Fruit fly (Drosophila melanogaster) whole organism, embryonic: ENCODE results near the gene CG33939.

Experiments
- Bdp1 ChIP-seq: fragments of 200-800 bp; sonication (Bioruptor generic); optimal IDR thresholded peaks from 3 replicates; lab custom pipeline; 2016; ENCODE audit warnings: missing biosample characterization, missing genetic modification characterization
- Blimp-1 ChIP-seq: fragments of 200-800 bp; sonication (Bioruptor generic); optimal IDR thresholded peaks from 3 replicates; lab custom pipeline; 2018; ENCODE audit warnings: missing biosample characterization, missing genetic modification characterization, mild to moderate bottlenecking, moderate library complexity, missing genetic modification reagents
- Bteb2 ChIP-seq: fragments of 200-800 bp; sonication (Bioruptor generic); optimal IDR thresholded peaks from 2 replicates; lab custom pipeline; 2016; ENCODE audit warnings: missing biosample characterization, missing genetic modification characterization
- CG10565 ChIP-seq: fragments of 200-800 bp; sonication (Bioruptor generic); optimal IDR thresholded peaks from 3 replicates; lab custom pipeline; 2016; ENCODE audit warnings: missing biosample characterization, mild to moderate bottlenecking, missing genetic modification characterization
- CG10959 ChIP-seq: fragments of 200-800 bp; sonication (Bioruptor generic); IDR thresholded peaks from 2 replicates; pipeline ENCODE4 v1.3.6; 2022; ENCODE audit warnings: missing biosample characterization, missing genetic modification characterization
- CG11247 ChIP-seq: fragments of 200-800 bp; sonication (Bioruptor generic); IDR thresholded peaks from 2 replicates; pipeline ENCODE4 v1.3.6; 2022; ENCODE audit warnings: missing biosample characterization, missing genetic modification characterization
- CG13287 ChIP-seq: fragments of 200-800 bp; sonication (Bioruptor generic); IDR thresholded peaks from 2 replicates; pipeline ENCODE4 v1.3.6; 2022; ENCODE audit warnings: missing biosample characterization, missing genetic modification characterization; ENCODE audit not compliant: partially characterized antibody
- CG13894 ChIP-seq: fragments of 200-800 bp; sonication (Bioruptor generic); optimal IDR thresholded peaks from 3 replicates; lab custom pipeline; 2018; ENCODE audit warnings: missing biosample characterization, mild to moderate bottlenecking, missing genetic modification characterization, moderate library complexity
- CG14014 ChIP-seq: fragments of 200-800 bp; sonication (Bioruptor generic); IDR thresholded peaks from 2 replicates; pipeline ENCODE4 v1.3.6; 2022; ENCODE audit warnings: missing biosample characterization, missing genetic modification characterization
- CG14050 ChIP-seq: fragments of 200-800 bp; sonication (Bioruptor generic); IDR thresholded peaks from 3 replicates; pipeline ENCODE4 v1.3.6; 2022; ENCODE audit warnings: missing biosample characterization, missing genetic modification characterization
- CG17186 ChIP-seq: fragments of 200-800 bp; sonication (Bioruptor generic); optimal IDR thresholded peaks from 3 replicates; lab custom pipeline; 2017; ENCODE audit warnings: missing biosample characterization, missing genetic modification reagents, missing genetic modification characterization
- CG17385 ChIP-seq: fragments of 200-800 bp; sonication (Bioruptor generic); optimal IDR thresholded peaks from 3 replicates; lab custom pipeline; 2018; ENCODE audit warnings: missing biosample characterization, mild to moderate bottlenecking, missing genetic modification characterization
- CG31441 ChIP-seq: fragments of 200-800 bp; sonication (Bioruptor generic); IDR thresholded peaks from 2 replicates; pipeline ENCODE4 v1.3.6; 2022; ENCODE audit warnings: missing biosample characterization, missing genetic modification characterization
- CG3163 ChIP-seq: fragments of 200-800 bp; sonication (Bioruptor generic); optimal IDR thresholded peaks from 3 replicates; lab custom pipeline; 2016; ENCODE audit warnings: missing biosample characterization, missing genetic modification characterization
- CG6175 ChIP-seq: fragments of 200-800 bp; sonication (Bioruptor generic); IDR thresholded peaks from 3 replicates; pipeline ENCODE4 v1.3.6; 2022; ENCODE audit warnings: missing biosample characterization, missing genetic modification characterization
- CG6272 ChIP-seq: fragments of 200-800 bp; sonication (Bioruptor generic); IDR thresholded peaks from 2 replicates; pipeline ENCODE4 v1.3.6; 2022; ENCODE audit warnings: missing biosample characterization, missing genetic modification characterization
- CG6791 ChIP-seq: fragments of 200-800 bp; sonication (Bioruptor generic); IDR thresholded peaks from 3 replicates; pipeline ENCODE4 v1.3.6; 2022; ENCODE audit warnings: missing biosample characterization, missing genetic modification characterization; ENCODE audit not compliant: partially characterized antibody
- CG7786 ChIP-seq: fragments of 200-800 bp; sonication (Bioruptor generic); optimal IDR thresholded peaks from 2 replicates; lab custom pipeline; 2016; ENCODE audit warnings: missing biosample characterization, missing genetic modification characterization
- CG8359 ChIP-seq: fragments of 200-800 bp; sonication (Bioruptor generic); optimal IDR thresholded peaks from 2 replicates; lab custom pipeline; 2017; ENCODE audit warnings: missing biosample characterization, mild to moderate bottlenecking, missing genetic modification characterization, borderline replicate concordance
- CHES-1-like ChIP-seq: fragments of 200-800 bp; sonication (Bioruptor generic); optimal IDR thresholded peaks from 2 replicates; lab custom pipeline; 2016; ENCODE audit warnings: missing biosample characterization, missing genetic modification characterization
- CTCF ChIP-seq: fragments of 200-800 bp; sonication (Bioruptor generic); optimal IDR thresholded peaks from 2 replicates; lab custom pipeline; 2017; ENCODE audit warnings: missing biosample characterization, mild to moderate bottlenecking, missing genetic modification characterization, moderate library complexity
- D19B ChIP-seq: fragments of 200-800 bp; sonication (Bioruptor generic); optimal IDR thresholded peaks from 2 replicates; lab custom pipeline; 2017; ENCODE audit warnings: missing biosample characterization, mild to moderate bottlenecking, missing genetic modification characterization
- Dbx ChIP-seq: fragments of 200-800 bp; sonication (Bioruptor generic); IDR thresholded peaks from 3 replicates; pipeline ENCODE4 v1.3.6; 2022; ENCODE audit warnings: missing biosample characterization, missing genetic modification characterization
- E2f1 ChIP-seq: fragments of 200-800 bp; sonication (Bioruptor generic); IDR thresholded peaks from 2 replicates; pipeline ENCODE4 v1.3.6; 2022; ENCODE audit warnings: missing biosample characterization, missing genetic modification characterization
- Ets97D ChIP-seq: fragments of 200-800 bp; sonication (Bioruptor generic); optimal IDR thresholded peaks from 3 replicates; lab custom pipeline; 2016; ENCODE audit warnings: missing biosample characterization, missing genetic modification characterization
- Gsc ChIP-seq: fragments of 200-800 bp; sonication (Bioruptor generic); IDR thresholded peaks from 2 replicates; pipeline ENCODE4 v1.3.6; 2022; ENCODE audit warnings: missing biosample characterization, missing genetic modification characterization
- HHEX ChIP-seq: fragments of 200-800 bp; sonication (Bioruptor generic); optimal IDR thresholded peaks from 3 replicates; lab custom pipeline; 2017; ENCODE audit warnings: missing biosample characterization, mild to moderate bottlenecking, missing genetic modification characterization, missing genetic modification reagents
- Hr3 ChIP-seq: fragments of 200-800 bp; sonication (Bioruptor generic); optimal IDR thresholded peaks from 3 replicates; lab custom pipeline; 2016; ENCODE audit warnings: missing biosample characterization, missing genetic modification characterization
- Hr39 ChIP-seq: fragments of >200 bp; optimal IDR thresholded peaks from 2 replicates; lab custom pipeline; 2017
- Lim3 ChIP-seq: fragments of 200-800 bp; sonication (Bioruptor generic); IDR thresholded peaks from 2 replicates; pipeline ENCODE4 v1.3.6; 2022; ENCODE audit warnings: missing biosample characterization, missing genetic modification characterization
- MTF-1 ChIP-seq: fragments of 200-800 bp; sonication (Bioruptor generic); optimal IDR thresholded peaks from 2 replicates; lab custom pipeline; 2018; ENCODE audit warnings: missing biosample characterization, mild to moderate bottlenecking, missing genetic modification characterization, borderline replicate concordance
- Scr ChIP-seq: fragments of 200-800 bp; sonication (Bioruptor generic); IDR thresholded peaks from 2 replicates; pipeline ENCODE4 v1.3.6; 2022; ENCODE audit warnings: missing biosample characterization, missing genetic modification characterization; ENCODE audit not compliant: partially characterized antibody
- Usf ChIP-seq: fragments of 200-800 bp; sonication (Bioruptor generic); optimal IDR thresholded peaks from 2 replicates; lab custom pipeline; 2017; ENCODE audit warnings: missing genotype, missing biosample characterization, missing genetic modification characterization
- cad ChIP-seq: fragments of >200 bp; optimal IDR thresholded peaks from 2 replicates; lab custom pipeline; 2017; ENCODE audit warnings: missing biosample characterization, missing genetic modification characterization
- cato ChIP-seq: fragments of 200-800 bp; sonication (Bioruptor generic); optimal IDR thresholded peaks from 2 replicates; lab custom pipeline; 2016; ENCODE audit warnings: missing biosample characterization, missing genetic modification characterization, borderline replicate concordance
- caup ChIP-seq: fragments of 200-800 bp; sonication (Bioruptor generic); optimal IDR thresholded peaks from 3 replicates; lab custom pipeline; 2017; ENCODE audit warnings: missing biosample characterization, mild to moderate bottlenecking, missing genetic modification characterization, moderate library complexity; ENCODE audit not compliant: severe bottlenecking
- crol ChIP-seq: fragments of 200-800 bp; sonication (Bioruptor generic); IDR thresholded peaks from 2 replicates; pipeline ENCODE4 v1.3.6; 2022; ENCODE audit warnings: missing biosample characterization, missing genetic modification characterization
- gcm ChIP-seq: fragments of 200-800 bp; sonication (Bioruptor generic); optimal IDR thresholded peaks from 2 replicates; lab custom pipeline; 2019; ENCODE audit warnings: missing biosample characterization, mild to moderate bottlenecking, missing genetic modification characterization, moderate library complexity
- grn ChIP-seq: fragments of 200-800 bp; sonication (Bioruptor generic); optimal IDR thresholded peaks from 3 replicates; lab custom pipeline; 2017; ENCODE audit warnings: missing biosample characterization, missing genetic modification characterization
- gro ChIP-seq: fragments of 200-800 bp; sonication (Bioruptor generic); optimal IDR thresholded peaks from 2 replicates; lab custom pipeline; 2016; ENCODE audit warnings: missing biosample characterization, missing genetic modification characterization
- kni ChIP-seq: fragments of 200-800 bp; sonication (Bioruptor generic); optimal IDR thresholded peaks from 3 replicates; lab custom pipeline; 2017; ENCODE audit warnings: mild to moderate bottlenecking, missing biosample characterization, missing genetic modification reagents, missing genetic modification characterization
- pnt ChIP-seq: fragments of 200-800 bp; sonication (Bioruptor generic); optimal IDR thresholded peaks from 3 replicates; lab custom pipeline; 2016; ENCODE audit warnings: missing biosample characterization, missing genetic modification characterization
- pzg ChIP-seq: fragments of 200-800 bp; sonication (Bioruptor generic); optimal IDR thresholded peaks from 3 replicates; lab custom pipeline; 2018; ENCODE audit warnings: missing biosample characterization, mild to moderate bottlenecking, missing genetic modification characterization, moderate library complexity
- repo ChIP-seq: fragments of 200-800 bp; sonication (Bioruptor generic); optimal IDR thresholded peaks from 2 replicates; lab custom pipeline; 2016; ENCODE audit warnings: missing biosample characterization, missing genetic modification characterization
- salm ChIP-seq: fragments of 200-800 bp; sonication (Bioruptor generic); optimal IDR thresholded peaks from 2 replicates; lab custom pipeline; 2018; ENCODE audit warnings: missing biosample characterization, mild to moderate bottlenecking, missing genetic modification characterization
- scrt ChIP-seq: fragments of 200-800 bp; sonication (Bioruptor generic); optimal IDR thresholded peaks from 2 replicates; lab custom pipeline; 2018; ENCODE audit warnings: missing biosample characterization, mild to moderate bottlenecking, missing genetic modification characterization, moderate library complexity
- ssp ChIP-seq: fragments of 200-800 bp; sonication (Bioruptor generic); IDR thresholded peaks from 2 replicates; pipeline ENCODE4 v1.3.6; 2022; ENCODE audit warnings: missing biosample characterization, missing genetic modification characterization
- tio ChIP-seq: fragments of 200-800 bp; sonication (Bioruptor generic); optimal IDR thresholded peaks from 2 replicates; lab custom pipeline; 2017; ENCODE audit warnings: missing biosample characterization, missing genetic modification characterization, inconsistent platforms
- tll ChIP-seq, 2 experiments: fragments of 200-800 bp in 1 of 2; fragments of >200 bp in 1 of 2; sonication (Bioruptor generic) in 1 of 2; optimal IDR thresholded peaks; 2 replicates each; lab custom pipeline; 2017 to 2019; ENCODE audit warnings: missing biosample characterization in 2 of 2, missing genetic modification characterization in 2 of 2, mild to moderate bottlenecking in 1 of 2, moderate library complexity in 1 of 2
- vnd ChIP-seq: fragments of 200-800 bp; sonication (Bioruptor generic); IDR thresholded peaks from 3 replicates; pipeline ENCODE4 v1.3.6; 2022; ENCODE audit warnings: missing biosample characterization, missing genetic modification characterization; ENCODE audit not compliant: partially characterized antibody
- wor ChIP-seq: fragments of 200-800 bp; sonication (Bioruptor generic); IDR thresholded peaks from 2 replicates; pipeline ENCODE4 v1.3.6; 2022; ENCODE audit warnings: missing biosample characterization, missing genetic modification characterization

Gene CG33939

DNA sequence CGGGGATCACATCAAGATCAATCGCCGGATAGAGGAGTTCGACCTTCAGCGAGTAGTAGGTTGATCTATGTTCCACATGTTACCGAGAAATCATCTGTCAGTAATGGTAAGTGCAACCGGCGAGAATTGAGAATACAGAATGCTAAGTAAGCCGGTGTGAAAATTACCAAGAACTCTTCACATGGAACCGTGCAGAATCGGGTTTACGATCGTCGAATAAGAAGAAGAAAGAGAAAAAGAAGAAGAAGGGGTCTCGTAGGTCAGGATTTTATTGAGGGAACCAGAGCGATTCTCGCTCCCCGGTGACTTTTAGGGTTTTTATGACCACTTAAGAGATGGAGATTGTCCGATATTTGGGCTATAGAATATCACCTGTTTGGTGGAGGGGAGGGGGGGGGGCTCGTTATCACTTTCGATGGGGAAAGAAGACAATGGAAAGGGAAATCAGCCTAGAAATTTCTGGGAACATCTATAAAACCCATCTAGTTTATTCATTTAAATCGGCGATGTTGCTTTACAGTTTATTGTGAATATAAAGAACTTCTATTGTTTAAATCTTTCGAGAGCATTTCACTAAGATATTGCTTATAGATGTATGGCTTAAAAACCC, 46.4 kb upstream of the CG33939 start (continued):
- TF ChIP-seq Scr (GFP tag; lab: Robert Waterston, UW): no peak
- TF ChIP-seq Gsc (GFP tag; lab: Robert Waterston, UW): no peak
- TF ChIP-seq grn (GFP tag; lab: Kevin White, UChicago): peak; percentile 26
- no peak for TF ChIP-seq CG10959
- no peak for TF ChIP-seq CG14050
- no peak for TF ChIP-seq CG3163 (GFP tag; lab: Kevin White, UChicago)
- TF ChIP-seq cad (GFP tag; lab: Kevin White, UChicago): peak; percentile 88
- TF ChIP-seq kni (GFP tag; lab: Kevin White, UChicago): peak; percentile 35
- no peak for TF ChIP-seq CG6175 (GFP tag; lab: Robert Waterston, UW)
- TF ChIP-seq CG13894 (tag; lab: Kevin White, UChicago): no peak
- TF ChIP-seq CG10565 (GFP tag; lab: Kevin White, UChicago): no peak
- no peak for TF ChIP-seq CG13287
- TF ChIP-seq repo (GFP tag; lab: Kevin White, UChicago): no peak
- TF ChIP-seq E2f1 (GFP tag; lab: Robert Waterston, UW): no peak
- TF ChIP-seq wor: no peak
- no peak for TF ChIP-seq Bteb2
- TF ChIP-seq tio: no peak
- no peak for TF ChIP-seq gro (GFP tag; lab: Kevin White, UChicago)
- no peak for TF ChIP-seq CG7786
- no peak for TF ChIP-seq Dbx (GFP tag; lab: Robert Waterston, UW)
- TF ChIP-seq CG6791 (GFP tag; lab: Robert Waterston, UW): peak; percentile 11; the same call in 1 of the 3 replicates
- no peak for TF ChIP-seq cato (GFP tag; lab: Kevin White, UChicago)
- peak; percentile 46; the same call in 1 of the 2 replicates for TF ChIP-seq crol (GFP tag; lab: Robert Waterston, UW)
- TF ChIP-seq CG31441: no peak
- TF ChIP-seq HHEX (GFP tag; lab: Kevin White, UChicago): no peak
- TF ChIP-seq Lim3 (GFP tag; lab: Robert Waterston, UW): no peak
- TF ChIP-seq caup: no peak
- no peak for TF ChIP-seq vnd (GFP tag; lab: Robert Waterston, UW)
- TF ChIP-seq Blimp-1: peak; percentile 97
- TF ChIP-seq CHES-1-like (GFP tag; lab: Kevin White, UChicago): no peak
- no peak for TF ChIP-seq ssp
- no peak for TF ChIP-seq CG8359 (GFP tag; lab: Kevin White, UChicago)
- TF ChIP-seq CG6272 (GFP tag; lab: Robert Waterston, UW): no peak
- no peak for TF ChIP-seq pzg (GFP tag; lab: Kevin White, UChicago)
- TF ChIP-seq CG17385 (GFP tag; lab: Kevin White, UChicago): peak; percentile 76
- no peak for TF ChIP-seq CG11247 (GFP tag; lab: Robert Waterston, UW)
- no peak for TF ChIP-seq pnt (GFP tag; lab: Kevin White, UChicago)
- no peak for TF ChIP-seq D19B (GFP tag; lab: Kevin White, UChicago)
- TF ChIP-seq Bdp1 (GFP tag; lab: Kevin White, UChicago): no peak
- no peak for TF ChIP-seq MTF-1
- TF ChIP-seq Hr39 (lab: Kevin White, UChicago): no peak
- peak in 1 of 2 experiments; percentile 18 for TF ChIP-seq tll (GFP tag; optimal IDR thresholded peaks at IDR 0.05; lab: Kevin White, UChicago)
- no peak for TF ChIP-seq Usf (GFP tag; lab: Kevin White, UChicago)
- TF ChIP-seq gcm (GFP tag; lab: Kevin White, UChicago): no peak
- no peak for TF ChIP-seq CTCF
- TF ChIP-seq CG17186 (GFP tag; lab: Kevin White, UChicago): no peak
- TF ChIP-seq Hr3 (GFP tag; lab: Kevin White, UChicago): no peak
- no peak for TF ChIP-seq scrt (GFP tag; lab: Kevin White, UChicago)
- no peak for TF ChIP-seq salm (tag; lab: Kevin White, UChicago)
- no peak for TF ChIP-seq Ets97D (GFP tag; lab: Kevin White, UChicago)
- TF ChIP-seq CG14014 (GFP tag; lab: Robert Waterston, UW): no peak
